Worm (Caenorhabditis elegans) whole organism, early embryonic: Measurements from ENCODE around the gene F37H8.5.

ENCODE experiments used
- B0310.2 ChIP-seq: sonication (generic microtip); optimal IDR thresholded peaks from 2 replicates; lab custom pipeline; 2016; ENCODE audit warnings: mild to moderate bottlenecking, missing genetic modification characterization, missing compliant biosample characterization
- F13C5.2 ChIP-seq: sonication (generic microtip); optimal IDR thresholded peaks from 2 replicates; lab custom pipeline; 2017; ENCODE audit warnings: mild to moderate bottlenecking, missing genetic modification characterization, inconsistent platforms, missing compliant biosample characterization
- aly-1 ChIP-seq: sonication (generic microtip); optimal IDR thresholded peaks from 2 replicates; lab custom pipeline; 2016; ENCODE audit warnings: missing genetic modification characterization, missing compliant biosample characterization
- ama-1 ChIP-seq: fragments of 150-350 bp; optimal IDR thresholded peaks from 2 replicates; lab custom pipeline; 2014
- ceh-13 ChIP-seq: fragments of 200-800 bp; sonication (Bioruptor generic); optimal IDR thresholded peaks from 2 replicates; lab custom pipeline; 2018; ENCODE audit warnings: mild to moderate bottlenecking, missing genetic modification characterization, missing compliant biosample characterization
- ceh-36 ChIP-seq: sonication (generic microtip); optimal IDR thresholded peaks from 2 replicates; lab custom pipeline; 2016; ENCODE audit warnings: missing genetic modification characterization, inconsistent platforms, missing compliant biosample characterization
- ets-7 ChIP-seq: sonication (generic microtip); optimal IDR thresholded peaks from 2 replicates; lab custom pipeline; 2016; ENCODE audit warnings: missing genotype, missing genetic modification characterization, missing compliant biosample characterization
- flt-1 ChIP-seq: fragments of 200-800 bp; sonication (Bioruptor generic); IDR thresholded peaks from 2 replicates; pipeline ENCODE4 v1.3.6; 2022; ENCODE audit warnings: missing genetic modification characterization, missing compliant biosample characterization
- hmbx-1 ChIP-seq: sonication (generic microtip); optimal IDR thresholded peaks from 2 replicates; lab custom pipeline; 2016; ENCODE audit warnings: mild to moderate bottlenecking, missing genetic modification characterization, missing compliant biosample characterization
- hmg-4 ChIP-seq: fragments of 200-800 bp; sonication (Bioruptor generic); optimal IDR thresholded peaks from 2 replicates; lab custom pipeline; 2018; ENCODE audit warnings: mild to moderate bottlenecking, missing genetic modification characterization, missing compliant biosample characterization
- hnd-1 ChIP-seq: sonication (generic microtip); optimal IDR thresholded peaks from 2 replicates; lab custom pipeline; 2016; ENCODE audit warnings: missing genetic modification characterization, missing compliant biosample characterization
- pes-1 ChIP-seq: fragments of 200-800 bp; sonication (Bioruptor generic); IDR thresholded peaks from 2 replicates; pipeline ENCODE4 v1.3.6; 2022; ENCODE audit warnings: missing genetic modification reagents, missing genetic modification characterization, missing compliant biosample characterization
- scrt-1 ChIP-seq: fragments of 200-800 bp; sonication (Bioruptor generic); IDR thresholded peaks from 2 replicates; pipeline ENCODE4 v1.3.6; 2022; ENCODE audit warnings: missing genetic modification characterization, missing compliant biosample characterization
- sea-1 ChIP-seq: fragments of 200-800 bp; sonication (Bioruptor generic); conservative IDR thresholded peaks from 2 replicates; pipeline ENCODE4 v1.3.6; 2022; ENCODE audit warnings: missing genetic modification characterization, missing compliant biosample characterization
- tbx-11 ChIP-seq: fragments of 200-800 bp; sonication (Bioruptor generic); IDR thresholded peaks from 2 replicates; pipeline ENCODE4 v1.3.6; 2022; ENCODE audit warnings: missing genetic modification characterization, missing compliant biosample characterization
- tbx-37 ChIP-seq: fragments of 200-800 bp; sonication (Bioruptor generic); conservative IDR thresholded peaks from 2 replicates; pipeline ENCODE4 v1.3.6; 2022; ENCODE audit warnings: missing genetic modification reagents, missing genetic modification characterization, missing compliant biosample characterization
- tra-4 ChIP-seq: sonication (generic microtip); optimal IDR thresholded peaks from 2 replicates; lab custom pipeline; 2017; ENCODE audit warnings: missing genetic modification characterization, missing compliant biosample characterization

The F37H8.5 gene

ce11 chrII:11166414-11166813 lies 21.6 kb upstream of the F37H8.5 start:
- TF ChIP-seq tbx-11 (GFP tag; lab: Robert Waterston, UW) (no peak), F13C5.2 (tag; lab: Kevin White, UChicago) (no peak), tbx-37 (GFP tag; lab: Robert Waterston, UW) (no peak), scrt-1 (no peak), pes-1 (GFP tag; lab: Robert Waterston, UW) (peak; percentile 49; the same call in 1 of the 2 replicates)

- TF ChIP-seq pes-1 (GFP tag; lab: Robert Waterston, UW): no peak
- peak; percentile 38 for TF ChIP-seq hmg-4
Observed at ce11 chrII:11167039-11167438, 21.0 kb upstream of the F37H8.5 start.

DNA sequence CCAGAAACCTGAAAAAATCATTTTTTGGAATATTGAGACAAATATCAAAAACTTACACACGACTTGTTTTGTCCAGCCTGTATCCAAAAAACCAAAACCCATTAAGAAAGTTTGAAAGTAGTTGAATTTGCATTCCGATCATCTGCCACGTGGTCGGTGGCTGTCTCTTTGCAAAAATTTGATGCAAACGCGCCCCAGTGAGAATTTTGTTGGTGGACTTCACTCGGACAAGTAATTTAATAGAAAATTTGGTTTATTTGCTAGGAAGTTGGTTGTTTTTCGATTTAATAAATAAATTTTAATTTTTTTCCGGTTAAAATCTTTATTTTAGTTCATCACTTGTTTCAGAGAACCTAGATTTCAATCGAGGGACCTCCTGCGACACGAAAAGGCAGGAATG lies 12.7 kb upstream of the F37H8.5 start:
- no peak for TF ChIP-seq tbx-37 (GFP tag; lab: Robert Waterston, UW)
- no peak for TF ChIP-seq ceh-36 (tag; lab: Kevin White, UChicago)
- no peak for TF ChIP-seq hnd-1 (tag; lab: Kevin White, UChicago)
- no peak for TF ChIP-seq sea-1 (GFP tag; lab: Robert Waterston, UW)
- TF ChIP-seq ets-7 (tag; lab: Kevin White, UChicago): no peak
- TF ChIP-seq pes-1 (GFP tag; lab: Robert Waterston, UW): no peak
- no peak for TF ChIP-seq tra-4 (tag; lab: Kevin White, UChicago)

ce11 chrII:11176441-11176840 lies 11.6 kb upstream of the F37H8.5 start:
- TF ChIP-seq aly-1: no peak
- no peak for TF ChIP-seq ama-1 (lab: Kevin White, UChicago)
- no peak for TF ChIP-seq sea-1 (GFP tag; lab: Robert Waterston, UW)
- no peak for TF ChIP-seq flt-1 (GFP tag; lab: Robert Waterston, UW)
- TF ChIP-seq pes-1 (GFP tag; lab: Robert Waterston, UW): no peak
- no peak for TF ChIP-seq tra-4 (tag; lab: Kevin White, UChicago)
- no peak for TF ChIP-seq tbx-11 (GFP tag; lab: Robert Waterston, UW)
- TF ChIP-seq ets-7 (tag; lab: Kevin White, UChicago): no peak
- no peak for TF ChIP-seq hmbx-1
- TF ChIP-seq B0310.2 (tag; lab: Kevin White, UChicago): no peak
- TF ChIP-seq ceh-36 (tag; lab: Kevin White, UChicago): no peak
- no peak for TF ChIP-seq hnd-1 (tag; lab: Kevin White, UChicago)
- no peak for TF ChIP-seq ceh-13 (GFP tag; lab: Kevin White, UChicago)
- TF ChIP-seq F13C5.2 (tag; lab: Kevin White, UChicago): no peak

DNA sequence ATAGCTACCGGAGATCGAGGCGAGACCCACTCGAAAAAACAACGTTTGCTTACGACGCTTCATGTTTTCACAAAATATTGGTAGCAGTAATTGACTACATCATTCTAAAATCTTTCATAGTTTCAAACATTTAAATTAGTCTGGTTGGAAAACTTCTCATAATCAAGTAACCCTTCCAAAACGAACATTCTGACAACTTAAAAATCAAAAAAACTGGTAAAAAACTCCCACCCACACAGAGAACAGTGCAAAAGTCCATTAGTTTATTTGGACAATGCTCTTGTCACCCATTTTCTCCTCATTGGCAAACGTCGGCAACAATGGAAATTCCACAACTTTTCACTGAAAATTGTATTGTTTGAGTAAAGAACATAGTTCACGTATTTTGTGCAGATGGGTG lies 10.6 kb upstream of the F37H8.5 start, which contains the start of gene F37H8.6:
F37H8.6 (minus strand) TSS at position 101 of the 400 bp plus-strand sequence.
- no peak for TF ChIP-seq ets-7 (tag; lab: Kevin White, UChicago)
- TF ChIP-seq ceh-13 (GFP tag; lab: Kevin White, UChicago): no peak
- no peak for TF ChIP-seq sea-1 (GFP tag; lab: Robert Waterston, UW)
- no peak for TF ChIP-seq scrt-1
- no peak for TF ChIP-seq tra-4 (tag; lab: Kevin White, UChicago)
- no peak for TF ChIP-seq F13C5.2 (tag; lab: Kevin White, UChicago)
- TF ChIP-seq hnd-1 (tag; lab: Kevin White, UChicago): no peak
- TF ChIP-seq tbx-11 (GFP tag; lab: Robert Waterston, UW): no peak

DNA sequence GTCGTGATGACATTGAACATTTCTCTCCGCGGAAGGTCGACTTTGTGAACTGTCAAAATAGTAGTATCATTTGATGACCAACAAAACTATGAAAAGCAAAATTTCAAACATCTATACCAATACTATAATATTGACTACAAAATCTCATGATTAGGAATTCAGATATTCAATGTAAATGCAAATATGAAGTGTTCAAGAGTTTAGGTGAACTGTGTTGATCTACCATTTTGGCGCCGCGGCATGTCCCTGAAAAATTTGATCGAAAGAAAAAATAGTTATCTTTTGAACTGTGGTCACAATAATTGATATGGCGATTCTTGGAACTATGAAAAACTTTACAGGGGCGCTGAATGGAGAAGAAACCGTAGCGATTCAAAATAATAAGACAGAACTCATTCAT lies 9.3 kb upstream of the F37H8.5 start:
- no peak for TF ChIP-seq flt-1 (GFP tag; lab: Robert Waterston, UW)
- no peak for TF ChIP-seq sea-1 (GFP tag; lab: Robert Waterston, UW)
- no peak for TF ChIP-seq pes-1 (GFP tag; lab: Robert Waterston, UW)
- TF ChIP-seq B0310.2 (tag; lab: Kevin White, UChicago): no peak
- no peak for TF ChIP-seq tbx-37 (GFP tag; lab: Robert Waterston, UW)
- TF ChIP-seq ceh-36 (tag; lab: Kevin White, UChicago): no peak
- TF ChIP-seq scrt-1: no peak
- no peak for TF ChIP-seq F13C5.2 (tag; lab: Kevin White, UChicago)

- TF ChIP-seq sea-1 (GFP tag; lab: Robert Waterston, UW) (no peak), tbx-11 (GFP tag; lab: Robert Waterston, UW) (no peak), tra-4 (tag; lab: Kevin White, UChicago) (no peak), hmg-4 (no peak), hmbx-1 (no peak), F13C5.2 (tag; lab: Kevin White, UChicago) (no peak), ama-1 (lab: Kevin White, UChicago) (no peak), flt-1 (GFP tag; lab: Robert Waterston, UW) (no peak), scrt-1 (no peak), aly-1 (no peak), tbx-37 (GFP tag; lab: Robert Waterston, UW) (no peak), ets-7 (tag; lab: Kevin White, UChicago) (no peak), hnd-1 (tag; lab: Kevin White, UChicago) (no peak), pes-1 (GFP tag; lab: Robert Waterston, UW) (no peak), B0310.2 (tag; lab: Kevin White, UChicago) (no peak), ceh-13 (GFP tag; lab: Kevin White, UChicago) (no peak), ceh-36 (tag; lab: Kevin White, UChicago) (no peak)
Observed at ce11 chrII:11181250-11181704, 6.7 kb upstream of the F37H8.5 start, which contains the start of gene bigr-1. Gene bigr-1 (plus strand): TSS chrII:11181654.

ce11 chrII:11184757-11185341 lies 3.2 kb upstream of the F37H8.5 start, which contains the start of gene lir-3:
Gene lir-3 (minus strand): TSS chrII:11184807.
- no peak for TF ChIP-seq pes-1 (GFP tag; lab: Robert Waterston, UW)
- TF ChIP-seq F13C5.2 (tag; lab: Kevin White, UChicago): peak; percentile 44
- no peak for TF ChIP-seq scrt-1
- TF ChIP-seq flt-1 (GFP tag; lab: Robert Waterston, UW): no peak
- TF ChIP-seq tbx-11 (GFP tag; lab: Robert Waterston, UW): no peak
- no peak for TF ChIP-seq hnd-1 (tag; lab: Kevin White, UChicago)
- TF ChIP-seq ets-7 (tag; lab: Kevin White, UChicago): no peak
- no peak for TF ChIP-seq hmbx-1
- TF ChIP-seq hmg-4: peak; percentile 65
- no peak for TF ChIP-seq ceh-36 (tag; lab: Kevin White, UChicago)
- no peak for TF ChIP-seq sea-1 (GFP tag; lab: Robert Waterston, UW)
- no peak for TF ChIP-seq ama-1 (lab: Kevin White, UChicago)
- TF ChIP-seq tra-4 (tag; lab: Kevin White, UChicago): no peak
- no peak for TF ChIP-seq aly-1
